Worm (Caenorhabditis elegans): ENCODE measurements around the gene lin-14.
A peak's percentile ranks its signal among the peaks of the same experiment; 100 is the strongest.

DNA sequence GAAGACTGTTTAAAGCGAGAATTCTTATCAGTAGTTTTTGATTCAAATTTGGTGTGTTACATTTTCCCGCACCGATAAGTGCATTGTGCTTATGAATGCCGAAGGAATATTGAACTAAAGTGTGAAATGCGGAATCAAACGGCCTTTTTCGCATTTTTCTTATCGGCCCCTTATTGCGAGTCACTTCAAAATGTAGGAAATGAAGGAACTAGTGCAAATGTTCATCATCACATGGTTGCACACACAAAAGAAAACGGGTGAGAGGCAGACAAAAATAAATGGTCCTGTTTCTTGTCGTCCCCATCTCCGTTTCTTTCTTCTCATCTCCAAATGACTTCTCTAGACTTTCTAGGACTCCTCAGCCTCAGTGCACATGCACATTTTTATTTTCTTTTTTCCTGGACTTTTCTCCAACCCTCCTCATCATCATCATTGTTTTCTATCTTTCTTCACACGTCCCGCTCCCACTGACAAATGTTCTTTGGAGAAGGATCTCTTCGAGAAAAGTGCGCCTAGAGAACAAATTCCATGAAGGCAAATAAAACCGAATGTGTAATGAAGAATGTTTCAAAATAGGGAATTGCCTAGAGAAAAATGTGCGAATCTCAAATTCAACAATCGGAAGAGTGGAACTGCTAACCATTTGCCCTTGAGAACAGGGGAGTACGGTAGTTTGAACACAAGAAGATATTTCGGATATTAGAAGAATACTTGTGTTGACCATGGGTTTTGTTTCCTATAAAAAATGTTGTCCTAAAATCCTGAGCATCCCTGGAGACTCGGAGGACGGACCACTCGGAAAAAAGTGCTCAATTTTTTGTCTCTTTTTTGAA, 873 bp upstream of the lin-14 start:
- TF ChIP-seq lin-15B (tag; optimal IDR thresholded peaks at IDR 0.05) = no peak
- no peak for TF ChIP-seq nhr-23 (tag; optimal IDR thresholded peaks at IDR 0.05)
- TF ChIP-seq nfya-1 (tag; optimal IDR thresholded peaks at IDR 0.05; ENCODE audit: insufficient read depth) = peak; percentile 39
- no peak for TF ChIP-seq nhr-237 (tag; optimal IDR thresholded peaks at IDR 0.05)
- no peak for TF ChIP-seq nhr-28 (tag; optimal IDR thresholded peaks at IDR 0.05)
- TF ChIP-seq elt-1 (tag; optimal IDR thresholded peaks at IDR 0.05) = no peak

Data from whole organism, L3 larva.